Fruit fly (Drosophila melanogaster) whole organism, prepupa: ENCODE data around the gene noi.

Experiments used
- Blimp-1 ChIP-seq: fragments of 200-800 bp; sonication (Bioruptor generic); optimal IDR thresholded peaks from 3 replicates; lab custom pipeline; 2017; ENCODE audit warnings: missing biosample characterization, missing genetic modification characterization, mild to moderate bottlenecking, moderate library complexity, missing genetic modification reagents
- CG10631 ChIP-seq: fragments of 200-800 bp; sonication (Bioruptor generic); optimal IDR thresholded peaks from 2 replicates; lab custom pipeline; 2016; ENCODE audit warnings: missing biosample characterization, missing genetic modification characterization
- CG10669 ChIP-seq: fragments of 200-800 bp; sonication (Bioruptor generic); optimal IDR thresholded peaks from 3 replicates; lab custom pipeline; 2018; ENCODE audit warnings: missing biosample characterization, mild to moderate bottlenecking, missing genetic modification characterization, moderate library complexity
- CG11294 ChIP-seq: fragments of 200-800 bp; sonication (Bioruptor generic); IDR thresholded peaks from 2 replicates; pipeline ENCODE4 v1.3.6; 2022; ENCODE audit warnings: missing biosample characterization, missing genetic modification characterization
- CG11762 ChIP-seq: fragments of 200-800 bp; sonication (Bioruptor generic); optimal IDR thresholded peaks from 3 replicates; lab custom pipeline; 2016; ENCODE audit warnings: missing biosample characterization, missing genetic modification characterization; ENCODE audit not compliant: insufficient read depth
- CG11902 ChIP-seq: fragments of 200-800 bp; sonication (Bioruptor generic); optimal IDR thresholded peaks from 3 replicates; lab custom pipeline; 2016; ENCODE audit warnings: missing biosample characterization, missing genetic modification characterization
- CG15336 ChIP-seq: fragments of 200-800 bp; sonication (Bioruptor generic); IDR thresholded peaks from 2 replicates; pipeline ENCODE4 v1.3.6; 2022; ENCODE audit warnings: missing biosample characterization, missing genetic modification characterization
- CG1621 ChIP-seq: fragments of 200-800 bp; sonication (Bioruptor generic); optimal IDR thresholded peaks from 3 replicates; lab custom pipeline; 2018; ENCODE audit warnings: missing biosample characterization, mild to moderate bottlenecking, missing genetic modification characterization
- CG16779 ChIP-seq: fragments of 200-800 bp; sonication (Bioruptor generic); optimal IDR thresholded peaks from 3 replicates; lab custom pipeline; 2017; ENCODE audit warnings: missing biosample characterization, mild to moderate bottlenecking, missing genetic modification characterization
- CG3032 ChIP-seq: fragments of 200-800 bp; optimal IDR thresholded peaks from 2 replicates; lab custom pipeline; 2019; ENCODE audit warnings: missing biosample characterization, mild to moderate bottlenecking, missing genetic modification characterization, moderate library complexity
- CG31627 ChIP-seq: fragments of 200-800 bp; sonication (Bioruptor generic); optimal IDR thresholded peaks from 3 replicates; lab custom pipeline; 2016; ENCODE audit warnings: missing biosample characterization, missing genetic modification characterization
- CG32006 ChIP-seq: fragments of 200-800 bp; sonication (Bioruptor generic); optimal IDR thresholded peaks from 3 replicates; lab custom pipeline; 2017; ENCODE audit warnings: missing biosample characterization, mild to moderate bottlenecking, missing genetic modification characterization
- CG34406 ChIP-seq: fragments of 200-800 bp; sonication (Bioruptor generic); optimal IDR thresholded peaks from 3 replicates; lab custom pipeline; 2016; ENCODE audit warnings: missing biosample characterization, missing genetic modification characterization
- CG3919 ChIP-seq: fragments of 200-800 bp; sonication (Bioruptor generic); optimal IDR thresholded peaks from 3 replicates; lab custom pipeline; 2016; ENCODE audit warnings: missing biosample characterization, missing genetic modification characterization
- CG4318 ChIP-seq: fragments of 200-800 bp; sonication (Bioruptor generic); optimal IDR thresholded peaks from 3 replicates; lab custom pipeline; 2017; ENCODE audit warnings: missing biosample characterization, mild to moderate bottlenecking, missing genetic modification characterization
- CG6163 ChIP-seq: fragments of 200-800 bp; sonication (Bioruptor generic); IDR thresholded peaks from 3 replicates; pipeline ENCODE4 v1.3.6; 2022; ENCODE audit warnings: missing biosample characterization, missing genetic modification characterization
- CG6276 ChIP-seq: fragments of 200-800 bp; sonication (Bioruptor generic); optimal IDR thresholded peaks from 2 replicates; lab custom pipeline; 2017; ENCODE audit warnings: missing biosample characterization, mild to moderate bottlenecking, missing genetic modification characterization
- CG6808 ChIP-seq: fragments of 200-800 bp; sonication (Bioruptor generic); optimal IDR thresholded peaks from 3 replicates; lab custom pipeline; 2017; ENCODE audit warnings: missing biosample characterization, missing genetic modification characterization, mild to moderate bottlenecking, moderate library complexity, missing genetic modification reagents
- CG6854 ChIP-seq: fragments of 200-800 bp; sonication (Bioruptor generic); optimal IDR thresholded peaks from 2 replicates; lab custom pipeline; 2017; ENCODE audit warnings: missing biosample characterization, mild to moderate bottlenecking, missing genetic modification characterization
- CG7368 ChIP-seq: fragments of 200-800 bp; sonication (Bioruptor generic); optimal IDR thresholded peaks from 3 replicates; lab custom pipeline; 2016; ENCODE audit warnings: missing biosample characterization, missing genetic modification characterization
- CG8119 ChIP-seq: fragments of 200-800 bp; sonication (Bioruptor generic); IDR thresholded peaks from 3 replicates; pipeline ENCODE4 v1.3.6; 2022; ENCODE audit warnings: missing biosample characterization, missing genetic modification characterization
- CG8319 ChIP-seq: fragments of 200-800 bp; sonication (Bioruptor generic); optimal IDR thresholded peaks from 3 replicates; lab custom pipeline; 2016; ENCODE audit warnings: missing biosample characterization, missing genetic modification characterization
- CG8632 ChIP-seq: fragments of 200-800 bp; sonication (Bioruptor generic); optimal IDR thresholded peaks from 3 replicates; lab custom pipeline; 2016; ENCODE audit warnings: missing biosample characterization, missing genetic modification characterization
- CG9139 ChIP-seq: fragments of 200-800 bp; sonication (Bioruptor generic); optimal IDR thresholded peaks from 3 replicates; lab custom pipeline; 2017; ENCODE audit warnings: missing biosample characterization, mild to moderate bottlenecking, missing genetic modification characterization
- Eip75B ChIP-seq: fragments of 200-800 bp; sonication (Bioruptor generic); optimal IDR thresholded peaks from 3 replicates; lab custom pipeline; 2016; ENCODE audit warnings: missing biosample characterization, missing genetic modification characterization
- Eip78C ChIP-seq: fragments of 200-800 bp; sonication (Bioruptor generic); peaks from one replicate; lab custom pipeline; 2016; ENCODE audit warnings: missing biosample characterization, missing genetic modification characterization
- Eip93F ChIP-seq: fragments of 200-800 bp; sonication (Bioruptor generic); optimal IDR thresholded peaks from 2 replicates; lab custom pipeline; 2016; ENCODE audit warnings: missing biosample characterization, mild to moderate bottlenecking, missing genetic modification characterization
- Ets21C ChIP-seq: fragments of 200-800 bp; sonication (Bioruptor generic); optimal IDR thresholded peaks from 3 replicates; lab custom pipeline; 2016; ENCODE audit warnings: missing biosample characterization, missing genetic modification characterization
- Ets96B ChIP-seq: fragments of 200-800 bp; optimal IDR thresholded peaks from 2 replicates; lab custom pipeline; 2019; ENCODE audit warnings: missing biosample characterization, mild to moderate bottlenecking, missing genetic modification characterization, moderate library complexity
- Gug ChIP-seq: fragments of 200-800 bp; sonication (Bioruptor generic); IDR thresholded peaks from 2 replicates; pipeline ENCODE4 v1.3.6; 2022; ENCODE audit warnings: missing biosample characterization, missing genetic modification characterization
- Hr39 ChIP-seq: fragments of 200-800 bp; sonication (Bioruptor generic); optimal IDR thresholded peaks from 2 replicates; lab custom pipeline; 2016; ENCODE audit warnings: missing biosample characterization, missing genetic modification characterization
- Hr4 ChIP-seq: fragments of 200-800 bp; sonication (Bioruptor generic); optimal IDR thresholded peaks from 3 replicates; lab custom pipeline; 2016; ENCODE audit warnings: missing biosample characterization, missing genetic modification characterization
- Met ChIP-seq: fragments of 200-800 bp; sonication (Bioruptor generic); optimal IDR thresholded peaks from 3 replicates; lab custom pipeline; 2016; ENCODE audit warnings: missing biosample characterization, missing genetic modification characterization
- Smox ChIP-seq: fragments of 200-800 bp; sonication (Bioruptor generic); optimal IDR thresholded peaks from 3 replicates; lab custom pipeline; 2016; ENCODE audit warnings: missing biosample characterization, missing genetic modification characterization
- Sox14 ChIP-seq: fragments of 200-800 bp; sonication (Bioruptor generic); optimal IDR thresholded peaks from 3 replicates; lab custom pipeline; 2016; ENCODE audit warnings: missing biosample characterization, missing genetic modification characterization
- Sox15 ChIP-seq: fragments of 200-800 bp; sonication (Bioruptor generic); optimal IDR thresholded peaks from 3 replicates; lab custom pipeline; 2016; ENCODE audit warnings: missing biosample characterization, missing genetic modification characterization
- achi ChIP-seq: fragments of 200-800 bp; sonication (Bioruptor generic); optimal IDR thresholded peaks from 3 replicates; lab custom pipeline; 2016; ENCODE audit warnings: missing biosample characterization, missing genetic modification characterization
- cyc ChIP-seq: fragments of 200-800 bp; sonication (Bioruptor generic); optimal IDR thresholded peaks from 3 replicates; lab custom pipeline; 2016; ENCODE audit warnings: missing biosample characterization, missing genetic modification characterization
- dac ChIP-seq: fragments of 200-800 bp; sonication (Bioruptor generic); optimal IDR thresholded peaks from 2 replicates; lab custom pipeline; 2017; ENCODE audit warnings: missing biosample characterization, mild to moderate bottlenecking, missing genetic modification characterization
- dsx ChIP-seq: fragments of 200-800 bp; optimal IDR thresholded peaks from 3 replicates; lab custom pipeline; 2019; ENCODE audit warnings: missing biosample characterization, mild to moderate bottlenecking, missing genetic modification characterization, moderate library complexity; ENCODE audit not compliant: poor library complexity, severe bottlenecking
- eg ChIP-seq: fragments of 200-800 bp; sonication (Bioruptor generic); IDR thresholded peaks from 3 replicates; pipeline ENCODE4 v1.3.6; 2022; ENCODE audit warnings: missing biosample characterization, missing genetic modification characterization
- esn ChIP-seq: fragments of 200-800 bp; sonication (Bioruptor generic); optimal IDR thresholded peaks from 2 replicates; lab custom pipeline; 2016; ENCODE audit warnings: missing biosample characterization, mild to moderate bottlenecking, missing genetic modification characterization, moderate library complexity
- fd59A ChIP-seq: fragments of 200-800 bp; sonication (Bioruptor generic); optimal IDR thresholded peaks from 2 replicates; lab custom pipeline; 2017; ENCODE audit warnings: missing biosample characterization, mild to moderate bottlenecking, missing genetic modification characterization, missing genetic modification reagents
- fd85E ChIP-seq: fragments of 200-800 bp; sonication (Bioruptor generic); optimal IDR thresholded peaks from 3 replicates; lab custom pipeline; 2016; ENCODE audit warnings: missing biosample characterization, missing genetic modification characterization
- fkh ChIP-seq: fragments of 200-800 bp; sonication (Bioruptor generic); optimal IDR thresholded peaks from 3 replicates; lab custom pipeline; 2017; ENCODE audit warnings: missing biosample characterization, mild to moderate bottlenecking, missing genetic modification characterization, moderate library complexity
- lz ChIP-seq: fragments of 200-800 bp; sonication (Bioruptor generic); optimal IDR thresholded peaks from 3 replicates; lab custom pipeline; 2016; ENCODE audit warnings: missing biosample characterization, missing genetic modification characterization
- net ChIP-seq: fragments of 200-800 bp; sonication (Bioruptor generic); optimal IDR thresholded peaks from 3 replicates; lab custom pipeline; 2016; ENCODE audit warnings: missing biosample characterization, missing genetic modification characterization
- pdm3 ChIP-seq: fragments of 200-800 bp; sonication (Bioruptor generic); optimal IDR thresholded peaks from 3 replicates; lab custom pipeline; 2016; ENCODE audit warnings: missing biosample characterization, missing genetic modification characterization
- spab ChIP-seq: fragments of 200-800 bp; sonication (Bioruptor generic); optimal IDR thresholded peaks from 2 replicates; lab custom pipeline; 2017; ENCODE audit warnings: missing biosample characterization, mild to moderate bottlenecking, missing genetic modification characterization, missing genetic modification reagents
- ss ChIP-seq, 2 experiments: fragments of 200-800 bp; sonication (Bioruptor generic); optimal IDR thresholded peaks; 2 replicates in 1 of 2; 3 replicates in 1 of 2; lab custom pipeline; 2017 to 2018; ENCODE audit warnings: mild to moderate bottlenecking in 2 of 2, missing biosample characterization in 2 of 2, missing genetic modification characterization in 2 of 2, moderate library complexity in 1 of 2
- svp ChIP-seq: fragments of 200-800 bp; sonication (Bioruptor generic); peaks from one replicate; lab custom pipeline; 2016; ENCODE audit warnings: missing biosample characterization, missing genetic modification characterization
- topi ChIP-seq: fragments of 200-800 bp; sonication (Bioruptor generic); optimal IDR thresholded peaks from 3 replicates; lab custom pipeline; 2016; ENCODE audit warnings: missing biosample characterization, missing genetic modification characterization
- vri ChIP-seq: fragments of 200-800 bp; sonication (Bioruptor generic); optimal IDR thresholded peaks from 3 replicates; lab custom pipeline; 2016; ENCODE audit warnings: missing biosample characterization, mild to moderate bottlenecking, missing genetic modification characterization

Gene noi

dm6 chr3R:5591398-5591853, at the start of gene noi, which contains the start of gene Vha26:
Gene noi (minus strand): TSS chr3R:5591459.
Gene Vha26 (plus strand): TSS chr3R:5591763.
- TF ChIP-seq CG31627 (GFP tag; lab: Kevin White, UChicago) (peak; percentile 49), CG4318 (GFP tag; lab: Kevin White, UChicago) (no peak), fkh (GFP tag; lab: Kevin White, UChicago) (peak; percentile 92), CG11762 (GFP tag; lab: Kevin White, UChicago) (no peak), Hr4 (GFP tag; lab: Kevin White, UChicago) (no peak), topi (GFP tag; lab: Kevin White, UChicago) (peak; percentile 20), vri (GFP tag; lab: Kevin White, UChicago) (no peak), CG3032 (tag; lab: Kevin White, UChicago) (peak; percentile 58), Sox15 (peak; percentile 2), CG16779 (tag; lab: Kevin White, UChicago) (no peak), CG11294 (GFP tag; lab: Robert Waterston, UW) (no peak), svp (GFP tag; lab: Kevin White, UChicago) (no peak), Ets21C (no peak), Gug (GFP tag; lab: Robert Waterston, UW) (no peak), CG1621 (tag; lab: Kevin White, UChicago) (peak; percentile 9), eg (GFP tag; lab: Robert Waterston, UW) (no peak; the same call in 2 of the 3 replicates), ss (GFP tag; optimal IDR thresholded peaks at IDR 0.05; lab: Kevin White, UChicago) (no peak), spab (GFP tag; lab: Kevin White, UChicago) (no peak), dsx (peak; percentile 38), cyc (GFP tag; lab: Kevin White, UChicago) (peak; percentile 37), Met (no peak), CG8319 (GFP tag; lab: Kevin White, UChicago) (no peak), Smox (GFP tag; lab: Kevin White, UChicago) (no peak), Sox14 (GFP tag; lab: Kevin White, UChicago) (no peak), CG8119 (no peak), CG6276 (no peak), Eip78C (GFP tag; lab: Kevin White, UChicago) (peak; percentile 61), pdm3 (no peak), CG8632 (GFP tag; lab: Kevin White, UChicago) (no peak), CG32006 (GFP tag; lab: Kevin White, UChicago) (no peak), achi (GFP tag; lab: Kevin White, UChicago) (peak; percentile 95), CG3919 (GFP tag; lab: Kevin White, UChicago) (no peak), CG11902 (GFP tag; lab: Kevin White, UChicago) (no peak), dac (no peak), CG6854 (GFP tag; lab: Kevin White, UChicago) (peak; percentile 10), esn (GFP tag; lab: Kevin White, UChicago) (peak; percentile 11), CG10669 (GFP tag; lab: Kevin White, UChicago) (no peak), Ets96B (tag; lab: Kevin White, UChicago) (peak; percentile 7), fd85E (GFP tag; lab: Kevin White, UChicago) (no peak), CG34406 (GFP tag; lab: Kevin White, UChicago) (no peak), CG9139 (GFP tag; lab: Kevin White, UChicago) (no peak), CG6808 (GFP tag; lab: Kevin White, UChicago) (no peak), lz (peak; percentile 26), CG6163 (GFP tag; lab: Robert Waterston, UW) (no peak), fd59A (no peak), Hr39 (GFP tag; lab: Kevin White, UChicago) (no peak), Eip75B (GFP tag; lab: Kevin White, UChicago) (no peak), Eip93F (GFP tag; lab: Kevin White, UChicago) (no peak), net (GFP tag; lab: Kevin White, UChicago) (no peak), CG15336 (GFP tag; lab: Robert Waterston, UW) (no peak), CG10631 (no peak), CG7368 (GFP tag; lab: Kevin White, UChicago) (no peak), Blimp-1 (GFP tag; lab: Kevin White, UChicago) (no peak)
